Fruit fly (Drosophila melanogaster) whole organism, embryonic: ENCODE measurements around the gene CG10801.
A peak's percentile ranks its signal among the peaks of the same experiment; 100 is the strongest.

Experiments
- Abd-B ChIP-seq: fragments of 200-800 bp; sonication (Bioruptor generic); optimal IDR thresholded peaks from 2 replicates; lab custom pipeline; 2018; ENCODE audit warnings: missing biosample characterization, mild to moderate bottlenecking, missing genetic modification characterization, moderate library complexity
- CG10321 ChIP-seq: fragments of 200-800 bp; sonication (Bioruptor generic); IDR thresholded peaks from 2 replicates; pipeline ENCODE4 v1.3.6; 2022; ENCODE audit warnings: missing biosample characterization, missing genetic modification characterization
- CG12104 ChIP-seq: fragments of 200-800 bp; sonication (Bioruptor generic); optimal IDR thresholded peaks from 3 replicates; lab custom pipeline; 2016; ENCODE audit warnings: missing biosample characterization, missing genetic modification characterization
- CG13775 ChIP-seq: fragments of 200-800 bp; sonication (Bioruptor generic); optimal IDR thresholded peaks from 3 replicates; lab custom pipeline; 2017; ENCODE audit warnings: missing biosample characterization, mild to moderate bottlenecking, missing genetic modification characterization
- CG1647 ChIP-seq: fragments of 200-800 bp; sonication (Bioruptor generic); optimal IDR thresholded peaks from 3 replicates; lab custom pipeline; 2016; ENCODE audit warnings: missing biosample characterization, missing genetic modification characterization
- CG31224 ChIP-seq: fragments of 200-800 bp; sonication (Bioruptor generic); IDR thresholded peaks from 2 replicates; pipeline ENCODE4 v1.3.6; 2022; ENCODE audit warnings: missing biosample characterization, missing genetic modification characterization
- CG31365 ChIP-seq: fragments of 200-800 bp; sonication (Bioruptor generic); optimal IDR thresholded peaks from 2 replicates; lab custom pipeline; 2018; ENCODE audit warnings: missing biosample characterization, mild to moderate bottlenecking, missing genetic modification characterization
- CG3995 ChIP-seq: fragments of 200-800 bp; sonication (Bioruptor generic); optimal IDR thresholded peaks from 3 replicates; lab custom pipeline; 2016; ENCODE audit warnings: missing biosample characterization, missing genetic modification characterization
- CG42726 ChIP-seq: fragments of 200-800 bp; sonication (Bioruptor generic); IDR thresholded peaks from 2 replicates; pipeline ENCODE4 v1.3.6; 2022; ENCODE audit warnings: missing biosample characterization, missing genetic modification characterization; ENCODE audit not compliant: partially characterized antibody
- CG4820 ChIP-seq: fragments of 200-800 bp; sonication (Bioruptor generic); optimal IDR thresholded peaks from 3 replicates; lab custom pipeline; 2016; ENCODE audit warnings: missing biosample characterization, missing genetic modification characterization
- CG6175 ChIP-seq: fragments of 200-800 bp; sonication (Bioruptor generic); IDR thresholded peaks from 3 replicates; pipeline ENCODE4 v1.3.6; 2022; ENCODE audit warnings: missing biosample characterization, missing genetic modification characterization
- CG6683 ChIP-seq: fragments of 200-800 bp; sonication (Bioruptor generic); optimal IDR thresholded peaks from 2 replicates; lab custom pipeline; 2017; ENCODE audit warnings: missing biosample characterization, mild to moderate bottlenecking, missing genetic modification characterization, missing genetic modification reagents
- CoRest ChIP-seq: fragments of 200-800 bp; sonication (Bioruptor generic); optimal IDR thresholded peaks from 3 replicates; lab custom pipeline; 2018; ENCODE audit warnings: missing biosample characterization, mild to moderate bottlenecking, missing genetic modification characterization, moderate library complexity
- Elba2 ChIP-seq: fragments of 200-800 bp; sonication (Bioruptor generic); optimal IDR thresholded peaks from 3 replicates; lab custom pipeline; 2016; ENCODE audit warnings: missing biosample characterization, missing genetic modification characterization
- Fer2 ChIP-seq: fragments of 200-800 bp; sonication (Bioruptor generic); optimal IDR thresholded peaks from 2 replicates; lab custom pipeline; 2018; ENCODE audit warnings: missing biosample characterization, mild to moderate bottlenecking, missing genetic modification characterization, moderate library complexity
- Hr3 ChIP-seq: fragments of 200-800 bp; sonication (Bioruptor generic); optimal IDR thresholded peaks from 3 replicates; lab custom pipeline; 2016; ENCODE audit warnings: missing biosample characterization, missing genetic modification characterization
- Lpt ChIP-seq: fragments of >200 bp; optimal IDR thresholded peaks from 2 replicates; lab custom pipeline; 2018; ENCODE audit warnings: missing biosample characterization, missing genetic modification characterization
- Mad ChIP-seq: fragments of 200-800 bp; sonication (Bioruptor generic); optimal IDR thresholded peaks from 2 replicates; lab custom pipeline; 2016; ENCODE audit warnings: missing biosample characterization, missing genetic modification characterization
- Mrtf ChIP-seq: fragments of 200-800 bp; sonication (Bioruptor generic); IDR thresholded peaks from 3 replicates; pipeline ENCODE4 v1.3.6; 2022; ENCODE audit warnings: missing biosample characterization, missing genetic modification characterization
- NFAT ChIP-seq: fragments of 200-800 bp; sonication (Bioruptor generic); IDR thresholded peaks from 2 replicates; pipeline ENCODE4 v1.3.6; 2022; ENCODE audit warnings: missing biosample characterization, missing genetic modification characterization
- Stat92E ChIP-seq, 3 experiments: fragments of >200 bp in 2 of 3; fragments of 200-800 bp in 1 of 3; sonication (Bioruptor generic) in 1 of 3; optimal IDR thresholded peaks; 2 replicates each; lab custom pipeline; 2017 to 2019; ENCODE audit warnings: missing biosample characterization in 3 of 3, missing genetic modification characterization in 3 of 3, mild to moderate bottlenecking in 1 of 3, moderate library complexity in 1 of 3
- bbx ChIP-seq: fragments of 200-800 bp; sonication (Bioruptor generic); IDR thresholded peaks from 2 replicates; pipeline ENCODE4 v1.3.6; 2022; ENCODE audit warnings: missing biosample characterization, missing genetic modification characterization; ENCODE audit not compliant: partially characterized antibody
- chn ChIP-seq: fragments of 200-800 bp; sonication (Bioruptor generic); optimal IDR thresholded peaks from 2 replicates; lab custom pipeline; 2016; ENCODE audit warnings: missing biosample characterization, missing genetic modification characterization
- ci ChIP-seq: fragments of 200-800 bp; sonication (Bioruptor generic); IDR thresholded peaks from 3 replicates; pipeline ENCODE4 v1.3.6; 2022; ENCODE audit warnings: missing biosample characterization, missing genetic modification characterization
- ewg ChIP-seq: fragments of 200-800 bp; sonication (Bioruptor generic); optimal IDR thresholded peaks from 3 replicates; lab custom pipeline; 2017; ENCODE audit warnings: mild to moderate bottlenecking, missing biosample characterization, missing genetic modification reagents, missing genetic modification characterization
- gcm2 ChIP-seq: fragments of 200-800 bp; sonication (Bioruptor generic); optimal IDR thresholded peaks from 2 replicates; lab custom pipeline; 2016; ENCODE audit warnings: missing biosample characterization, missing genetic modification characterization
- grau ChIP-seq: fragments of 200-800 bp; optimal IDR thresholded peaks from 3 replicates; lab custom pipeline; 2019; ENCODE audit warnings: missing biosample characterization, mild to moderate bottlenecking, missing genetic modification characterization, moderate library complexity
- her ChIP-seq: fragments of 200-800 bp; sonication (Bioruptor generic); optimal IDR thresholded peaks from 2 replicates; lab custom pipeline; 2016; ENCODE audit warnings: missing biosample characterization, missing genetic modification characterization
- repo ChIP-seq: fragments of 200-800 bp; sonication (Bioruptor generic); optimal IDR thresholded peaks from 2 replicates; lab custom pipeline; 2016; ENCODE audit warnings: missing biosample characterization, missing genetic modification characterization
- tll ChIP-seq, 2 experiments: fragments of 200-800 bp in 1 of 2; fragments of >200 bp in 1 of 2; sonication (Bioruptor generic) in 1 of 2; optimal IDR thresholded peaks; 2 replicates each; lab custom pipeline; 2017 to 2019; ENCODE audit warnings: missing biosample characterization in 2 of 2, missing genetic modification characterization in 2 of 2, mild to moderate bottlenecking in 1 of 2, moderate library complexity in 1 of 2
- tx ChIP-seq: fragments of 200-800 bp; sonication (Bioruptor generic); optimal IDR thresholded peaks from 2 replicates; lab custom pipeline; 2016; ENCODE audit warnings: missing biosample characterization, missing genetic modification characterization

The CG10801 gene

dm6 chrX:3504251-3504650, 43.9 kb downstream of the CG10801 start (continued):
- TF ChIP-seq CG10321 (no peak), Stat92E (GFP tag; optimal IDR thresholded peaks at IDR 0.05; lab: Kevin White, UChicago) (no peak), ci (GFP tag; lab: Robert Waterston, UW) (0 out of 3 replicates have a peak, but pooled peaks have one; percentile 14), Abd-B (GFP tag; lab: Kevin White, UChicago) (no peak), Elba2 (GFP tag; lab: Kevin White, UChicago) (no peak), bbx (GFP tag; lab: Robert Waterston, UW) (no peak), Fer2 (no peak), CG1647 (GFP tag; lab: Kevin White, UChicago) (no peak), CG6683 (GFP tag; lab: Kevin White, UChicago) (no peak), tx (GFP tag; lab: Kevin White, UChicago) (no peak), CG31365 (peak; percentile 38), Mrtf (no peak), repo (GFP tag; lab: Kevin White, UChicago) (no peak), Lpt (no peak), CG42726 (GFP tag; lab: Robert Waterston, UW) (no peak), grau (tag; lab: Kevin White, UChicago) (peak; percentile 25), CG31224 (no peak), Mad (GFP tag; lab: Kevin White, UChicago) (no peak), CG6175 (GFP tag; lab: Robert Waterston, UW) (no peak), CG12104 (GFP tag; lab: Kevin White, UChicago) (no peak), CG13775 (GFP tag; lab: Kevin White, UChicago) (peak; percentile 1), chn (GFP tag; lab: Kevin White, UChicago) (no peak)
- TF ChIP-seq, all 482 proteins: peak for 19

DNA sequence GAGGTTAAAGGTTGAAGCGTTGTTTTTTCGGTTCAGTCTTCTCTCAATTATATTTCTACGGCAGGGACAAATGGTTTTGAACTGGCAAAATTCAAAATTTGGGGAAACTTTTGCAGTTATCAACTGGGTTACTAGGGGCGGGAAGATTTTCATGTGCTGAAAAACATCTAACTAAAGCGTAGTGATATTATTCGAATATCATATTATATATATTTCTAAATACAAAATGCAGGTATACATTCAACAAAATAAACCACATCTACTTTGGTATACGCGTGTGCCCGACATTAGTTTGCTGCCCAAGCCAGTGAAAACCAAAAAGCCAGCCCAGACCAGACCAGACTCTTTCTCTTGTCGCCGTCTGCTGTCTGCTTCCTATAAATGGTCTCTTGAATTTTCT, 44.4 kb downstream of the CG10801 start, which contains the start of gene Gas8:
TSS of gene Gas8 (minus strand) at position 101 of the 400 bp plus-strand sequence.
- TF ChIP-seq gcm2 (GFP tag; lab: Kevin White, UChicago) (no peak), CG4820 (GFP tag; lab: Kevin White, UChicago) (no peak), her (GFP tag; lab: Kevin White, UChicago) (no peak), ewg (GFP tag; lab: Kevin White, UChicago) (no peak), NFAT (GFP tag; lab: Robert Waterston, UW) (no peak), tll (GFP tag; optimal IDR thresholded peaks at IDR 0.05; lab: Kevin White, UChicago) (no peak), CG3995 (GFP tag; lab: Kevin White, UChicago) (no peak), CoRest (tag; lab: Kevin White, UChicago) (no peak), Hr3 (GFP tag; lab: Kevin White, UChicago) (no peak)
